Worm (Caenorhabditis elegans): ENCODE measurements around the gene clec-55.

The clec-55 gene

ce11 chrV:14504774-14505173 is 25.7 kb downstream of the clec-55 start:
- TF ChIP-seq M03D4.4 (tag; optimal IDR thresholded peaks at IDR 0.05) (peak; percentile 29), drap-1 (GFP tag; optimal IDR thresholded peaks at IDR 0.05) (peak; percentile 66), lsy-2 (tag; optimal IDR thresholded peaks at IDR 0.05) (no peak)

DNA sequence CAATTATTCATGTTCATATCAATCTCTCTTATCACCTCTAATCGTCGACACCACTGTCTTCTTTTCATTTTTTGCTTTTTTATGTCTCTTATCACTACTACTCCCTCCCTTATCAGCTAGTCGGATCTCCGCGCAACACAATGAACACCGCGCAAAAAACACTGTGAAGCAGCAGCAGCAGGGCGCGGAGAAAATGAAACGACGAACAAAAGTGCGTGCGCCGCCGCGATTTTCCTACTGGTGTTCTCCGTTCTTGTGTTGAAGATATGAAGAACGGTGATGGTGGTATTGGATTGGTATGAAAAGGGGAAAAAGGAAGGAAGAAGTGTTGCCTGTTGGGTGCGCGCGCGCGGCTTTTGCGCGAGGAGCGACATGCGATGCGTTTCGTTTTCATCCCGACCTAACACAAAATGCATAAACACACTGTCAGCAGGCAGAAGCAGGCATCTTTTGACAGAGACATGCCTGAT is 26.7 kb downstream of the clec-55 start:
- TF ChIP-seq sptf-1 (tag; optimal IDR thresholded peaks at IDR 0.05) = peak; percentile 30
- peak; percentile 62 for TF ChIP-seq drap-1 (GFP tag; optimal IDR thresholded peaks at IDR 0.05)
- no peak for TF ChIP-seq M03D4.4 (tag; optimal IDR thresholded peaks at IDR 0.05)
- no peak for TF ChIP-seq mls-2 (tag; optimal IDR thresholded peaks at IDR 0.05)
- no peak for TF ChIP-seq snpc-4 (tag; optimal IDR thresholded peaks at IDR 0.05)
- no peak for TF ChIP-seq bed-3 (GFP tag; optimal IDR thresholded peaks at IDR 0.05)
- no peak for TF ChIP-seq lin-13 (tag; optimal IDR thresholded peaks at IDR 0.05)
- peak; percentile 15 for TF ChIP-seq cnd-1 (tag; optimal IDR thresholded peaks at IDR 0.05)
- no peak for TF ChIP-seq unc-120 (tag; optimal IDR thresholded peaks at IDR 0.05; ENCODE audit: poor library complexity, severe bottlenecking)
- peak; percentile 14 for TF ChIP-seq elt-3 (tag; optimal IDR thresholded peaks at IDR 0.05)
- no peak for TF ChIP-seq ces-1 (GFP tag; optimal IDR thresholded peaks at IDR 0.05)
- TF ChIP-seq unc-62 (GFP tag; optimal IDR thresholded peaks at IDR 0.05) = no peak
- TF ChIP-seq mep-1 (tag; optimal IDR thresholded peaks at IDR 0.05) = no peak
- no peak for TF ChIP-seq nhr-12 (tag; optimal IDR thresholded peaks at IDR 0.05)
- no peak for TF ChIP-seq unc-39 (tag; optimal IDR thresholded peaks at IDR 0.05)
- TF ChIP-seq sem-2 (GFP tag; optimal IDR thresholded peaks at IDR 0.05) = peak; percentile 7
- peak; percentile 92 for TF ChIP-seq elt-1 (tag; optimal IDR thresholded peaks at IDR 0.05; ENCODE audit: borderline replicate concordance, insufficient read depth)
- TF ChIP-seq ztf-11 (tag; optimal IDR thresholded peaks at IDR 0.05) = no peak
- TF ChIP-seq flh-1 (GFP tag; optimal IDR thresholded peaks at IDR 0.05) = no peak
- TF ChIP-seq nhr-28 (tag; optimal IDR thresholded peaks at IDR 0.05) = no peak
- TF ChIP-seq ham-2 (GFP tag; optimal IDR thresholded peaks at IDR 0.05) = peak; percentile 95
- no peak for TF ChIP-seq nhr-237 (tag; optimal IDR thresholded peaks at IDR 0.05)
- no peak for TF ChIP-seq hlh-1 (tag; optimal IDR thresholded peaks at IDR 0.05)
- TF ChIP-seq nhr-2 (tag; optimal IDR thresholded peaks at IDR 0.05) = no peak
- TF ChIP-seq ceh-39 (tag; optimal IDR thresholded peaks at IDR 0.05) = no peak
- no peak for TF ChIP-seq ceh-83 (GFP tag; optimal IDR thresholded peaks at IDR 0.05)
- no peak for TF ChIP-seq lin-32 (GFP tag; optimal IDR thresholded peaks at IDR 0.05)
- TF ChIP-seq tbx-8 (GFP tag; optimal IDR thresholded peaks at IDR 0.05) = no peak
- TF ChIP-seq zip-8 (tag; optimal IDR thresholded peaks at IDR 0.05) = no peak

DNA sequence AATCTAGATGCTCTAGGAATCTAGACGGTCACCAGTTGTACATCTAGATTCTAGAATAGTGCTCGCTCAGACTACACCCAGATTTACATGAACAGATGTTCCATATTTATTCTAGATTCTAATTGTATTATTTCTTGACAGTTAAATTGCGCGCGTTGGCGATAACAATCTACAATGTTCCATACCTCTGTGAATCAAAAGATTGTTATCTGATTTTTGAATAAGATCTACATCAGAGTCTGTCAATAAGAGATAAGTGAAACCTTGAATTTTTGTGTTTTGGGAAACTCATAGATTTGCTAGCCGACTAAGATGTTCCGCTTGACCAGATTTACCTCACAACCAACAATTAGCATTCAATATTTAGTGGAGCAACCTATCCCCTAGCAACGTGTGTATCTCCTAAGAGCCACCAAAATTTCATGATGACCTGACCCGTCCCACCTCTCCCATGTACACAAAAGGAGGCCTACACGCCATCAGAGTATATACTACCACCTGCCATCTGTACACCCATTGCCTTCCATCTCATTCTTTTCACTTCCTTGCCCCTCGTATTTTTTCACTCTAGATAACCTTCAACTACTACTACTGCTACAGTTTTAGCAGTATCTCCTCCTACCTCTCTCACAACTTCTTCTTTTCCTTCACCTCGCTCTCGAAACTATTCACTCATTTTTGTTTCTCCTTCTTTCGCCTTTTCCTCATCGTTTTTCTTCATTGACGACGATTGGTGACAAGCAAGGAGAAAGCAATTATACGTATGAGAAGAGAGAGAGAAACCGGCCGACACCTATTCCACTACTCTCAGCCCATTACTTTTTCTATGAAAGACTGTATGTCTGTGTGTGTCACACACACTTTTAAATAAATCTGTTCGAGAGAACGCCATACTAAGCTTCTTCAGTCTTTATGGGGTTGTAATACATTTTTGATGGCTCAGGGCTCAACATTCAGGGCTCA is 27.9 kb downstream of the clec-55 start:
- TF ChIP-seq nhr-2 (tag; optimal IDR thresholded peaks at IDR 0.05) = peak; percentile 53
- no peak for TF ChIP-seq ceh-43 (GFP tag; optimal IDR thresholded peaks at IDR 0.05)
- TF ChIP-seq drap-1 (GFP tag; optimal IDR thresholded peaks at IDR 0.05) = peak; percentile 66
- peak; percentile 46 for TF ChIP-seq ztf-11 (tag; optimal IDR thresholded peaks at IDR 0.05)
- peak; percentile 57 for TF ChIP-seq ham-2 (GFP tag; optimal IDR thresholded peaks at IDR 0.05)
- TF ChIP-seq ces-1 (GFP tag; optimal IDR thresholded peaks at IDR 0.05) = peak; percentile 58
- TF ChIP-seq elt-1 (tag; optimal IDR thresholded peaks at IDR 0.05; ENCODE audit: borderline replicate concordance, insufficient read depth) = peak; percentile 99
- TF ChIP-seq unc-62 (GFP tag; optimal IDR thresholded peaks at IDR 0.05) = peak; percentile 68
- no peak for TF ChIP-seq mab-5 (tag; optimal IDR thresholded peaks at IDR 0.05)

DNA sequence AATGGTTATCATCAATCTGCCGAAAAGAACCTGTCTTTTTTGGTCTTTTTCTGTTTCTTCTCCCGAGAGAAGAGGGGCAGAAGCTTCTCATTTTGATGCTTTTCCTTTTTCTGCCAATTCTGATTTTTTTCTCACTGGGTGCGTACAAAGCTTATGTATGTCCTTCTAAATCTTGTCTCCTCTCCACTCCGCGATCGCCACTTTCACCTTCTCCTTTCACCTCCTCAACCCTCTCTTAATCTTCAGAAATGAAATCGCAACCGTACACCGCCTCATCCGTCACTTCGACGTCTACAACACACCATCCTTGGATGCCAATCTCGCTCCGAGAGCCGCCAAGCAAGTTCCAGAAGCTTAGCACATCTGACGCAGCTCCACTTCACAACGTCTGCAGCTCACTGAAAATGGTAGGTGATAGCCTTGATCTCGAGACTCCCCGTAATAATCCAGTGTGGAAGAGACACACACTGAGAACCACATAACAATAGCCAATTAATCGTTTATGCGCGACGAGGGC is 29.0 kb downstream of the clec-55 start, which contains the start of gene R02D5.1:
TSS of gene R02D5.1 (plus strand) at position 245 of the 517 bp plus-strand sequence.
- no peak for TF ChIP-seq sem-2 (GFP tag; optimal IDR thresholded peaks at IDR 0.05)
- TF ChIP-seq ces-1 (GFP tag; optimal IDR thresholded peaks at IDR 0.05) = peak; percentile 25
- TF ChIP-seq mep-1 (tag; optimal IDR thresholded peaks at IDR 0.05) = no peak
- peak; percentile 56 for TF ChIP-seq drap-1 (GFP tag; optimal IDR thresholded peaks at IDR 0.05)
- TF ChIP-seq nhr-12 (tag; optimal IDR thresholded peaks at IDR 0.05) = no peak
- no peak for TF ChIP-seq unc-62 (GFP tag; optimal IDR thresholded peaks at IDR 0.05)
- peak; percentile 95 for TF ChIP-seq blmp-1 (tag; optimal IDR thresholded peaks at IDR 0.05)
- peak; percentile 34 for TF ChIP-seq cnd-1 (tag; optimal IDR thresholded peaks at IDR 0.05)
- peak; percentile 2 for TF ChIP-seq nhr-2 (tag; optimal IDR thresholded peaks at IDR 0.05)
- no peak for TF ChIP-seq ceh-39 (tag; optimal IDR thresholded peaks at IDR 0.05)
- peak; percentile 19 for TF ChIP-seq elt-1 (tag; optimal IDR thresholded peaks at IDR 0.05; ENCODE audit: borderline replicate concordance, insufficient read depth)
- TF ChIP-seq ham-2 (GFP tag; optimal IDR thresholded peaks at IDR 0.05) = peak; percentile 71
